Worm (Caenorhabditis elegans) whole organism, L1 larva: ENCODE measurements around the gene F09C8.1.

Source experiments
- C04F5.9 ChIP-seq: sonication (generic microtip); optimal IDR thresholded peaks from 2 replicates; lab custom pipeline; 2016; ENCODE audit warnings: missing genetic modification characterization, missing compliant biosample characterization
- F16B12.6 ChIP-seq: fragments of 150-350 bp; optimal IDR thresholded peaks from 2 replicates; lab custom pipeline; 2014; ENCODE audit warnings: missing biosample characterization, missing genetic modification characterization
- Y116A8C.19 ChIP-seq: sonication (generic microtip); optimal IDR thresholded peaks from 2 replicates; lab custom pipeline; 2016; ENCODE audit warnings: missing compliant biosample characterization, missing genetic modification characterization, borderline replicate concordance
- alr-1 ChIP-seq: fragments of 200-800 bp; sonication (Bioruptor generic); optimal IDR thresholded peaks from 2 replicates; lab custom pipeline; 2018; ENCODE audit warnings: borderline replicate concordance, mild to moderate bottlenecking, missing genetic modification characterization, missing compliant biosample characterization
- aly-2 ChIP-seq: fragments of 150-350 bp; optimal IDR thresholded peaks from 2 replicates; lab custom pipeline; 2014; ENCODE audit warnings: missing biosample characterization, missing genetic modification characterization
- ceh-8 ChIP-seq: fragments of 200-800 bp; sonication (Bioruptor generic); optimal IDR thresholded peaks from 2 replicates; lab custom pipeline; 2018; ENCODE audit warnings: mild to moderate bottlenecking, missing genetic modification characterization, moderate library complexity, missing compliant biosample characterization
- ceh-82 ChIP-seq, 3 experiments: fragments of 150-350 bp in 1 of 3; sonication (generic microtip) in 2 of 3; optimal IDR thresholded peaks; 2 replicates each; lab custom pipeline; 2014 to 2017; ENCODE audit warnings: missing biosample characterization in 3 of 3, missing genetic modification characterization in 3 of 3
- ceh-90 ChIP-seq: sonication (generic microtip); optimal IDR thresholded peaks from 2 replicates; lab custom pipeline; 2016; ENCODE audit warnings: missing genetic modification characterization, missing compliant biosample characterization
- ces-1 ChIP-seq: fragments of 150-350 bp; optimal IDR thresholded peaks from 2 replicates; lab custom pipeline; 2014; ENCODE audit warnings: missing biosample characterization, missing genetic modification reagents, missing genetic modification characterization
- dpl-1 ChIP-seq, 3 experiments: fragments of 150-350 bp in 2 of 3; sonication (generic microtip) in 1 of 3; optimal IDR thresholded peaks; 2 replicates each; lab custom pipeline; 2014 to 2017; ENCODE audit warnings: missing biosample characterization in 3 of 3, missing genetic modification characterization in 3 of 3, missing genetic modification reagents in 3 of 3
- dsc-1 ChIP-seq: sonication (generic microtip); optimal IDR thresholded peaks from 2 replicates; lab custom pipeline; 2016; ENCODE audit warnings: mild to moderate bottlenecking, missing genetic modification characterization, missing compliant biosample characterization
- egl-13 ChIP-seq: sonication (generic microtip); optimal IDR thresholded peaks from 2 replicates; lab custom pipeline; 2016; ENCODE audit warnings: missing genotype, missing genetic modification reagents, missing genetic modification characterization, missing compliant biosample characterization
- egl-27 ChIP-seq, 2 experiments: fragments of 150-350 bp in 1 of 2; sonication (generic microtip); optimal IDR thresholded peaks; 3 replicates each; lab custom pipeline; 2017 to 2018; ENCODE audit warnings: missing biosample characterization in 2 of 2, missing genetic modification characterization in 2 of 2, missing genetic modification reagents in 2 of 2
- elt-2 ChIP-seq: sonication (generic microtip); optimal IDR thresholded peaks from 2 replicates; lab custom pipeline; 2016; ENCODE audit warnings: missing genetic modification characterization, mild to moderate bottlenecking, inconsistent platforms, missing compliant biosample characterization, missing genetic modification reagents
- elt-3 ChIP-seq, 6 experiments: fragments of 150-350 bp in 1 of 6; sonication (generic microtip); optimal IDR thresholded peaks; 2 replicates each; lab custom pipeline; 2017 to 2018; ENCODE audit warnings: missing biosample characterization in 6 of 6, missing genetic modification characterization in 6 of 6, inconsistent platforms in 1 of 6
- fkh-10 ChIP-seq: sonication (generic microtip); optimal IDR thresholded peaks from 2 replicates; lab custom pipeline; 2017; ENCODE audit warnings: missing biosample characterization, missing genetic modification reagents, missing genetic modification characterization
- fkh-4 ChIP-seq: sonication (generic microtip); optimal IDR thresholded peaks from 2 replicates; lab custom pipeline; 2016; ENCODE audit warnings: missing compliant biosample characterization, missing genetic modification characterization, borderline replicate concordance
- fos-1 ChIP-seq: fragments of 150-350 bp; optimal IDR thresholded peaks from 2 replicates; lab custom pipeline; 2014; ENCODE audit warnings: missing biosample characterization, missing genetic modification characterization
- grh-1 ChIP-seq: fragments of 200-800 bp; sonication (Bioruptor generic); IDR thresholded peaks from 2 replicates; pipeline ENCODE4 v1.3.6; 2022; ENCODE audit warnings: missing genetic modification reagents, missing genetic modification characterization, missing compliant biosample characterization
- hpl-2 ChIP-seq: fragments of 150-350 bp; optimal IDR thresholded peaks from 2 replicates; lab custom pipeline; 2014; ENCODE audit warnings: missing biosample characterization, missing genetic modification reagents, missing genetic modification characterization
- irx-1 ChIP-seq: sonication (generic microtip); optimal IDR thresholded peaks from 2 replicates; lab custom pipeline; 2016; ENCODE audit warnings: missing genetic modification characterization, missing compliant biosample characterization
- jun-1 ChIP-seq: fragments of 150-350 bp; optimal IDR thresholded peaks from 2 replicates; lab custom pipeline; 2014; ENCODE audit warnings: missing biosample characterization, missing genetic modification reagents, missing genetic modification characterization
- lin-13 ChIP-seq: fragments of 150-350 bp; optimal IDR thresholded peaks from 2 replicates; lab custom pipeline; 2014; ENCODE audit warnings: missing biosample characterization, missing genetic modification reagents, missing genetic modification characterization
- lin-35 ChIP-seq, 2 experiments: fragments of 150-350 bp; optimal IDR thresholded peaks; 2 replicates each; lab custom pipeline; 2014; ENCODE audit warnings: missing biosample characterization in 2 of 2, missing genetic modification characterization in 2 of 2, missing genetic modification reagents in 2 of 2
- lin-39 ChIP-seq: fragments of 150-350 bp; optimal IDR thresholded peaks from 2 replicates; lab custom pipeline; 2014; ENCODE audit warnings: missing biosample characterization, missing genetic modification reagents, missing genetic modification characterization
- mdl-1 ChIP-seq, 2 experiments: fragments of 150-350 bp; optimal IDR thresholded peaks; 2 replicates each; lab custom pipeline; 2014 to 2017; ENCODE audit warnings: missing biosample characterization in 2 of 2, missing genetic modification characterization in 2 of 2, inconsistent platforms in 1 of 2
- mep-1 ChIP-seq: fragments of 150-350 bp; optimal IDR thresholded peaks from 2 replicates; lab custom pipeline; 2014; ENCODE audit warnings: missing biosample characterization, missing genetic modification characterization
- nhr-11 ChIP-seq: fragments of 150-350 bp; optimal IDR thresholded peaks from 2 replicates; lab custom pipeline; 2014; ENCODE audit warnings: missing biosample characterization, missing genetic modification characterization
- nhr-12 ChIP-seq: sonication (generic microtip); optimal IDR thresholded peaks from 2 replicates; lab custom pipeline; 2017; ENCODE audit warnings: missing biosample characterization, missing genetic modification characterization
- nhr-20 ChIP-seq: sonication (generic microtip); optimal IDR thresholded peaks from 2 replicates; lab custom pipeline; 2016; ENCODE audit warnings: mild to moderate bottlenecking, missing genetic modification characterization, missing compliant biosample characterization
- nhr-237 ChIP-seq: fragments of 150-350 bp; optimal IDR thresholded peaks from 2 replicates; lab custom pipeline; 2014; ENCODE audit warnings: missing biosample characterization, missing genetic modification characterization
- nhr-28 ChIP-seq: fragments of 150-350 bp; optimal IDR thresholded peaks from 2 replicates; lab custom pipeline; 2014; ENCODE audit warnings: missing biosample characterization, missing genetic modification characterization
- nhr-76 ChIP-seq: sonication (generic microtip); optimal IDR thresholded peaks from 2 replicates; lab custom pipeline; 2017; ENCODE audit warnings: missing biosample characterization, missing genetic modification characterization
- nhr-85 ChIP-seq: sonication (generic microtip); peaks from one replicate; lab custom pipeline; 2016; ENCODE audit warnings: missing genetic modification characterization, inconsistent platforms, missing compliant biosample characterization
- pag-3 ChIP-seq: sonication (generic microtip); optimal IDR thresholded peaks from 2 replicates; lab custom pipeline; 2017; ENCODE audit warnings: missing genetic modification characterization, mild to moderate bottlenecking, missing compliant biosample characterization, antibody characterized with exemption, borderline replicate concordance; ENCODE audit not compliant: insufficient read depth
- pax-3 ChIP-seq: fragments of 200-800 bp; sonication (Bioruptor generic); optimal IDR thresholded peaks from 2 replicates; lab custom pipeline; 2018; ENCODE audit warnings: mild to moderate bottlenecking, missing genetic modification characterization, moderate library complexity, missing compliant biosample characterization
- rnt-1 ChIP-seq: sonication (generic microtip); optimal IDR thresholded peaks from 2 replicates; lab custom pipeline; 2016; ENCODE audit warnings: mild to moderate bottlenecking, missing genetic modification characterization, moderate library complexity, missing compliant biosample characterization
- skn-1 ChIP-seq: fragments of 150-350 bp; optimal IDR thresholded peaks from 2 replicates; lab custom pipeline; 2014; ENCODE audit warnings: missing biosample characterization, missing genetic modification characterization
- sox-4 ChIP-seq: sonication (generic microtip); optimal IDR thresholded peaks from 2 replicates; lab custom pipeline; 2016; ENCODE audit warnings: missing genetic modification characterization, missing compliant biosample characterization
- sup-37 ChIP-seq: fragments of 200-800 bp; sonication (Bioruptor generic); optimal IDR thresholded peaks from 2 replicates; lab custom pipeline; 2018; ENCODE audit warnings: mild to moderate bottlenecking, missing genetic modification characterization, missing compliant biosample characterization
- swsn-7 ChIP-seq: sonication (generic microtip); optimal IDR thresholded peaks from 2 replicates; lab custom pipeline; 2016; ENCODE audit warnings: missing genetic modification characterization, missing compliant biosample characterization
- tbx-2 ChIP-seq: sonication (generic microtip); optimal IDR thresholded peaks from 2 replicates; lab custom pipeline; 2016; ENCODE audit warnings: missing genetic modification characterization, missing compliant biosample characterization
- tlp-1 ChIP-seq: fragments of 150-350 bp; optimal IDR thresholded peaks from 2 replicates; lab custom pipeline; 2014; ENCODE audit warnings: missing biosample characterization, missing genetic modification characterization
- unc-130 ChIP-seq: fragments of 150-350 bp; optimal IDR thresholded peaks from 2 replicates; lab custom pipeline; 2017; ENCODE audit warnings: missing biosample characterization, missing genetic modification characterization, inconsistent platforms
- unc-62 ChIP-seq: fragments of 150-350 bp; optimal IDR thresholded peaks from 2 replicates; lab custom pipeline; 2014; ENCODE audit warnings: missing biosample characterization, missing genetic modification reagents, missing genetic modification characterization
- unc-86 ChIP-seq: sonication (generic microtip); optimal IDR thresholded peaks from 2 replicates; lab custom pipeline; 2016; ENCODE audit warnings: missing genetic modification characterization, missing compliant biosample characterization
- unc-98 ChIP-seq: fragments of 200-800 bp; sonication (Bioruptor generic); IDR thresholded peaks from 2 replicates; pipeline ENCODE4 v1.3.6; 2022; ENCODE audit warnings: missing genetic modification characterization, missing compliant biosample characterization
- vab-15 ChIP-seq: sonication (generic microtip); optimal IDR thresholded peaks from 2 replicates; lab custom pipeline; 2017; ENCODE audit warnings: missing genotype, mild to moderate bottlenecking, missing genetic modification characterization, missing compliant biosample characterization
- xbp-1 ChIP-seq: sonication (generic microtip); optimal IDR thresholded peaks from 2 replicates; lab custom pipeline; 2016; ENCODE audit warnings: missing genetic modification characterization, missing compliant biosample characterization
- zag-1 ChIP-seq: fragments of 150-350 bp; optimal IDR thresholded peaks from 2 replicates; lab custom pipeline; 2014; ENCODE audit warnings: missing biosample characterization, missing genetic modification characterization
- zip-4 ChIP-seq: fragments of 200-800 bp; sonication (Bioruptor generic); optimal IDR thresholded peaks from 2 replicates; lab custom pipeline; 2018; ENCODE audit warnings: mild to moderate bottlenecking, missing genetic modification characterization, moderate library complexity, missing compliant biosample characterization
- ztf-11 ChIP-seq, 2 experiments: sonication (generic microtip); optimal IDR thresholded peaks; 2 replicates each; lab custom pipeline; 2016 to 2017; ENCODE audit warnings: missing genetic modification characterization in 2 of 2, missing biosample characterization in 1 of 2, missing compliant biosample characterization in 1 of 2
- ztf-4 ChIP-seq: fragments of 150-350 bp; optimal IDR thresholded peaks from 2 replicates; lab custom pipeline; 2014; ENCODE audit warnings: missing biosample characterization, missing genetic modification characterization

The F09C8.1 gene

DNA sequence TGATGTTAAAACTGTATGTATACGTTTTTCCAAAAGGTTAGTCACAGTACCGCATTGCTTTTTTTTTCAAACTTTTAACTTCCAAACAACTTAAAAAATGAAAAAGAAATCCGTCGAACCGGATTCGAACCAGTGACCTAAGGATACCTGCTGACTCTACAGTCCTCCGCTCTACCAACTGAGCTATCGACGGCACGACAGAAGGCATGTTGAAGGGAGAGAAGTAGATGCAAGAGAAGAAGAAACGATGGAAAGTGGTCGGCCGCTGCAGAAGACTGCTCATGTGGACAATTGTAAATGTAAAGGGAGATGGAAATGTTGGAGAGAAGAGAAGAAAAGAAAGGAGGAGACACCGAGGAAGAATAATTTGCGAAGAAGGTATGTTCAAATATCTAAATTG lies 46.3 kb upstream of the F09C8.1 start:
- TF ChIP-seq Y116A8C.19 (tag; lab: Kevin White, UChicago) (no peak), grh-1 (GFP tag; lab: Robert Waterston, UW) (peak; percentile 79), unc-98 (no peak), lin-13 (GFP tag; lab: Kevin White, UChicago) (peak; percentile 25), sox-4 (tag; lab: Kevin White, UChicago) (peak; percentile 64), fkh-4 (peak; percentile 13), nhr-85 (peak; percentile 85), zip-4 (GFP tag; lab: Kevin White, UChicago) (peak; percentile 70), egl-13 (tag; lab: Kevin White, UChicago) (peak; percentile 58), C04F5.9 (tag; lab: Kevin White, UChicago) (peak; percentile 49), unc-86 (tag; lab: Kevin White, UChicago) (peak; percentile 73), pag-3 (tag; lab: Kevin White, UChicago) (no peak), ztf-11 (tag; optimal IDR thresholded peaks at IDR 0.05; lab: Kevin White, UChicago) (peak in 1 of 2 experiments; percentile 54), pax-3 (tag; lab: Kevin White, UChicago) (peak; percentile 78), ceh-90 (tag; lab: Kevin White, UChicago) (no peak), F16B12.6 (tag; lab: Kevin White, UChicago) (no peak), nhr-76 (tag; lab: Kevin White, UChicago) (no peak), rnt-1 (tag; lab: Kevin White, UChicago) (peak; percentile 92), mdl-1 (tag; optimal IDR thresholded peaks at IDR 0.05; lab: Kevin White, UChicago) (peak in 1 of 2 experiments; percentile 82), mep-1 (tag; lab: Kevin White, UChicago) (peak; percentile 93), nhr-12 (tag; lab: Kevin White, UChicago) (no peak), fos-1 (tag; lab: Kevin White, UChicago) (peak; percentile 71), sup-37 (GFP tag; lab: Kevin White, UChicago) (peak; percentile 40), alr-1 (tag; lab: Kevin White, UChicago) (no peak), nhr-237 (peak; percentile 2), ceh-82 (tag; optimal IDR thresholded peaks at IDR 0.05; lab: Kevin White, UChicago) (peak; percentile 76 to 87 (median 87)), lin-39 (tag; lab: Kevin White, UChicago) (peak; percentile 32), tbx-2 (tag; lab: Kevin White, UChicago) (peak; percentile 76), elt-2 (tag; lab: Kevin White, UChicago) (peak; percentile 54), fkh-10 (GFP tag; lab: Kevin White, UChicago) (peak; percentile 83), dsc-1 (peak; percentile 95), elt-3 (tag; optimal IDR thresholded peaks at IDR 0.05; lab: Kevin White, UChicago) (peak in 2 of 6 experiments; percentile 31 to 72), zag-1 (tag; lab: Kevin White, UChicago) (no peak), unc-130 (no peak), irx-1 (tag; lab: Kevin White, UChicago) (peak; percentile 82), nhr-20 (tag; lab: Kevin White, UChicago) (peak; percentile 83), nhr-11 (tag; lab: Kevin White, UChicago) (no peak), vab-15 (no peak), nhr-28 (tag; lab: Kevin White, UChicago) (no peak), unc-62 (no peak), lin-35 (GFP tag; optimal IDR thresholded peaks at IDR 0.05; lab: Kevin White, UChicago) (peak; percentile 22 to 74), tlp-1 (tag; lab: Kevin White, UChicago) (no peak), ces-1 (GFP tag; lab: Kevin White, UChicago) (no peak), xbp-1 (tag; lab: Kevin White, UChicago) (peak; percentile 77), hpl-2 (GFP tag; lab: Kevin White, UChicago) (peak; percentile 50), aly-2 (no peak), ztf-4 (peak; percentile 80), swsn-7 (tag; lab: Kevin White, UChicago) (peak; percentile 82), skn-1 (tag; lab: Kevin White, UChicago) (peak; percentile 78), dpl-1 (GFP tag; optimal IDR thresholded peaks at IDR 0.05; lab: Kevin White, UChicago) (peak in 2 of 3 experiments; percentile 32), ceh-8 (GFP tag; lab: Kevin White, UChicago) (peak; percentile 93), egl-27 (tag; optimal IDR thresholded peaks at IDR 0.05; lab: Kevin White, UChicago) (no peak), jun-1 (tag; lab: Kevin White, UChicago) (peak; percentile 86)
